Fruit fly (Drosophila melanogaster) Kc167 (cell line): ENCODE measurements around the gene CG32270.
A peak's percentile ranks its signal among the peaks of the same experiment; 100 is the strongest.

Experiments
- Myc ChIP-seq: fragments of >200 bp; optimal IDR thresholded peaks from 2 replicates; lab custom pipeline; 2017; ENCODE audit warnings: missing external identifiers
- Sin3A ChIP-seq: fragments of >200 bp; optimal IDR thresholded peaks from 2 replicates; lab custom pipeline; 2018; ENCODE audit warnings: missing external identifiers
- h ChIP-seq: fragments of >200 bp; optimal IDR thresholded peaks from 3 replicates; lab custom pipeline; 2018; ENCODE audit warnings: missing external identifiers
- insv ChIP-seq: fragments of >200 bp; optimal IDR thresholded peaks from 3 replicates; lab custom pipeline; 2018; ENCODE audit warnings: missing external identifiers
- psq ChIP-seq: fragments of >200 bp; optimal IDR thresholded peaks from 2 replicates; lab custom pipeline; 2017; ENCODE audit warnings: missing external identifiers
- ttk ChIP-seq: sonication (Bioruptor generic); optimal IDR thresholded peaks from 2 replicates; lab custom pipeline; 2017; ENCODE audit warnings: missing external identifiers

CG32270 gene

DNA sequence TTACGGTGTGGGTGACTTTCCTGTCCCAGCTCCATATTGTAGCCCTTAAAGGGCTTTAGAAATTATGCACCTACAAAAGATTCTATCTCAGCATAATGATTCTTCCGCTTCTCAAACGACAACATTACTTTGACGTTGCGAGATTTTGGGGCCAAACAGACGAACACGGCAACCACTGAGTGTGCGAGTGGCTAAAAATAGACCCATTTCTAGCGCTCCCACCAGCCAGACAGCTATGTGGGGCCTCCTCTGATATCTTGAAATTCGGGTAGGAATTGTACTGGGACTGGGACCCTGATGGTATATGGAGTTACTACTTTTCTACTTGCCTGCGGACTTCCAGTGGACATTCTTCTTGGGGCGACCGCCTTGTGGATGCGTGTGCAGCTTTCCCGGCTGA lies 30.9 kb downstream of the CG32270 start:
- no peak for TF ChIP-seq Myc (lab: Kevin White, UChicago)
- TF ChIP-seq Sin3A (lab: Kevin White, UChicago): no peak
- no peak for TF ChIP-seq insv
- TF ChIP-seq ttk (lab: Kevin White, UChicago): no peak
- TF ChIP-seq psq (lab: Kevin White, UChicago): no peak
- TF ChIP-seq h (lab: Kevin White, UChicago): no peak

DNA sequence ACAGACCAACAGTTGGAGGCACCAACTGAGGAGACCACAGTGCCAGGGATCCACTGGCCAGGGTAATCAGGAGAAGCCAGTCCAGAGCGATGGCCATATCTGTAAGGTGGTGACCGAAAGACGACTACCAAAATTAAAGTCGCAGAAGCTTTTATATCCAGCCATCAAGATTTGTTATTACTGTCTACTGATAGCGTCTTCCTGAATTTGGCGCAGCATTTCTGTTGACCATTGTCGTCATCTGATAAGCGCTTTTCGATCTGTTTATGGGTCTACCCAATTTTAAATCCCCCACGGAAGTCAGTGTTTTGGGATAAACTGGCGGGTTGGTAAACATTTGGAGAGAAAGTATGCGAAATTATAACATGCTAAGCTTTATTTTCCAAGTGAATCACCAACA lies 36.3 kb downstream of the CG32270 start, which contains the start of gene CG14963:
Gene CG14963 (minus strand): TSS at position 101 of the 400 bp plus-strand sequence.
- TF ChIP-seq psq (lab: Kevin White, UChicago) (no peak), Sin3A (lab: Kevin White, UChicago) (no peak), ttk (lab: Kevin White, UChicago) (no peak), Myc (lab: Kevin White, UChicago) (no peak), h (lab: Kevin White, UChicago) (no peak), insv (no peak)

DNA sequence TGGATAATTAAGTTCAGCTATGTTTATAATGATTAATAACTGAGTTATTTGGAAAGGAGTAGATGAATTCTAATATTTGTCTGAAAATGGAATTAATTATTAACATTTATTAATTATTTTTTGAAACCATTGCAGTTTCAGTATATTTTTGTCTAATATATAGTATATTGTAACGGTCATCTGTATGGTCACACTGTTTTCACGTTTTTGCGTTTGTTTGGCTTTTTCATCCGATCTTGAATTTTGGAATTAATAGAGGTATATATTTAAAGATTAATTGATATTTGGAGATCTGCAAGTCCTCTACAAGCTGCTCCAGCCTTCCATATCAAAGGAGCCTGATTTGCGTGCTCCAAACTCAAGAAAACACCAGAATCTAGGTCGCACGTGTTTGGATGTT lies 39.7 kb downstream of the CG32270 start, which contains the start of the genes CG32278 and CG32281:
Gene CG32278 (plus strand): TSS at position 180 of the 400 bp plus-strand sequence.
Gene CG32281 (plus strand): TSS at position 269 of the 400 bp plus-strand sequence.
- TF ChIP-seq Myc (lab: Kevin White, UChicago) (no peak), h (lab: Kevin White, UChicago) (no peak), ttk (lab: Kevin White, UChicago) (no peak), psq (lab: Kevin White, UChicago) (no peak)

dm6 chr3L:3166200-3166695 lies 42.5 kb downstream of the CG32270 start, which contains the start of gene Asciz:
Asciz (minus strand) TSS chr3L:3166250.
- TF ChIP-seq h (lab: Kevin White, UChicago): no peak
- no peak for TF ChIP-seq ttk (lab: Kevin White, UChicago)
- no peak for TF ChIP-seq Myc (lab: Kevin White, UChicago)
- no peak for TF ChIP-seq psq (lab: Kevin White, UChicago)
- no peak for TF ChIP-seq insv
- TF ChIP-seq Sin3A (lab: Kevin White, UChicago): no peak

DNA sequence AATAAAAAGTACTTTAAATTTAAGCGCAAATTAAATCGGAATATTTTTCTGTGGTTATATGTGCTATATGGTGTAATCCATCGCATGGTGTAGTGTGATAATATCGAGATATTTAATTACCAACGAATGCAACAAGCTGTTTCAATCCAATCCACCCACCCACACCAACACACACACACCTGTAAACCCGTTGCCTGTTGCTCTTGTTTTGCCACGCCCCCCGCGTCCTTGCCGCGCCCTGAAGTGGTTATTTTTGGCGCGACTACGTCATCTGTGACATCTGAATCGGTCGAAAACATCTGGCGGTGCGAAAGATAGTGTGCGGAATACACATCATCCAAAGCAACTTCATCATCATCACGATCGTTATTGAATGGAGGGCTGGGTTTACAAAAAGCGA lies 43.4 kb downstream of the CG32270 start:
- no peak for TF ChIP-seq insv
- no peak for TF ChIP-seq ttk (lab: Kevin White, UChicago)
- TF ChIP-seq psq (lab: Kevin White, UChicago): no peak
- no peak for TF ChIP-seq Sin3A (lab: Kevin White, UChicago)

DNA sequence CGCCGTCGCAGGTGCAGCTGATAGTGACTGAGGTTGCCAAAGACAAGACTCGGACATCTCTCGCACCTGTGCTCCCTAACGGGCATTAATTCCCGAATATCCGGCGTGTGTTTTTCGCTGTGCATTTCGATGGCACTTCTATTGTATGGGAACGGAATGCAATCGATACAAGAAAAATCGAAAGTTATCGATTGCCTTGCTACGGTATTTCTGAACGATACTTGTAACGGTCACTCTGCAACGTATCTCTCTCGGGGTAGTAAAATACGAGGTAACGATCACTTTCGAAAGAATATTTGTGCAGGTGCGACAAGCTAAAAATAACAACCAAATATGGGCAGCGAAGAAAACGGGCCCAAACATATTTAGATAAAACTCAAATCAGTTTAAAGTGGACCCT lies 43.8 kb downstream of the CG32270 start, which contains the start of gene CG32280:
Gene CG32280 (plus strand): TSS at position 231 of the 400 bp plus-strand sequence.
- TF ChIP-seq Myc (lab: Kevin White, UChicago) (no peak), psq (lab: Kevin White, UChicago) (no peak), insv (no peak), h (lab: Kevin White, UChicago) (no peak), ttk (lab: Kevin White, UChicago) (no peak), Sin3A (lab: Kevin White, UChicago) (no peak)

DNA sequence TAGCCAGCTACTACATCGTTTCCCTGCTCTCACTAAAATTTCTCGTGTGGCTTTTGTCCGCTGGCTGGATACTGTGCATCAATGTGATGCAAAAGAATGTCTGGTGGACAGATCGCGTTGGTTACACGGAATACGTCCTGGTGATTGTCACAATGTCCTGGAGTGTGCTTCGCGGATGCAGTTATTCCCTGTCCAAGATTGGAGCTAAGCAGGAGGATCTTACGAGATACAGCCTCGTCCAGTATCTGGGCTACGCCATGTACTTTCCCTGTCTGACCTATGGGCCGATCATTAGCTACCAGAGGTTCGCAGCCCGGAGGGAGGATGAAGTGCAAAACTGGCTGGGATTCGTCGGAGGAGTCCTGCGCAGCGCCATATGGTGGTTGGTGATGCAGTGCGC lies 46.2 kb downstream of the CG32270 start:
- TF ChIP-seq Myc (lab: Kevin White, UChicago): no peak
- TF ChIP-seq ttk (lab: Kevin White, UChicago): peak; percentile 95
- TF ChIP-seq h (lab: Kevin White, UChicago): no peak
- TF ChIP-seq insv: no peak

- TF ChIP-seq insv (no peak), ttk (lab: Kevin White, UChicago) (no peak), h (lab: Kevin White, UChicago) (no peak), psq (lab: Kevin White, UChicago) (no peak), Sin3A (lab: Kevin White, UChicago) (no peak), Myc (lab: Kevin White, UChicago) (no peak)
Observed at dm6 chr3L:3161968-3162367, 46.8 kb downstream of the CG32270 start, which contains the start of gene rasp. rasp (plus strand) TSS chr3L:3162180.

dm6 chr3L:3159309-3160194 lies 49.2 kb downstream of the CG32270 start, which contains the start of the genes ND-30 and CG15812:
ND-30 (minus strand) TSS chr3L:3159578.
CG15812 (plus strand) TSS chr3L:3159991.
- TF ChIP-seq Sin3A (lab: Kevin White, UChicago): no peak
- TF ChIP-seq psq (lab: Kevin White, UChicago): no peak
- TF ChIP-seq Myc (lab: Kevin White, UChicago): no peak
- no peak for TF ChIP-seq ttk (lab: Kevin White, UChicago)
- TF ChIP-seq h (lab: Kevin White, UChicago): peak; percentile 37
- no peak for TF ChIP-seq insv

- no peak for TF ChIP-seq insv
- no peak for TF ChIP-seq ttk (lab: Kevin White, UChicago)
- TF ChIP-seq Sin3A (lab: Kevin White, UChicago): no peak
- no peak for TF ChIP-seq h (lab: Kevin White, UChicago)
- no peak for TF ChIP-seq Myc (lab: Kevin White, UChicago)
- TF ChIP-seq psq (lab: Kevin White, UChicago): no peak
Observed at dm6 chr3L:3157651-3158050, 51.1 kb downstream of the CG32270 start.
